Fruit fly (Drosophila melanogaster) whole organism, adult: Measurements from ENCODE around the gene CG33630.

Source experiments
- CG11617 ChIP-seq: fragments of 200-800 bp; sonication (Bioruptor generic); optimal IDR thresholded peaks from 2 replicates; lab custom pipeline; 2017; ENCODE audit warnings: mild to moderate bottlenecking, missing biosample characterization, missing genetic modification reagents, missing genetic modification characterization
- CG12768 ChIP-seq: fragments of 200-800 bp; sonication (Bioruptor generic); optimal IDR thresholded peaks from 2 replicates; lab custom pipeline; 2017; ENCODE audit warnings: missing biosample characterization, missing genetic modification characterization, mild to moderate bottlenecking, moderate library complexity, missing genetic modification reagents
- CG14711 ChIP-seq: fragments of 200-800 bp; sonication (Bioruptor generic); optimal IDR thresholded peaks from 2 replicates; lab custom pipeline; 2018; ENCODE audit warnings: missing biosample characterization, mild to moderate bottlenecking, missing genetic modification characterization, moderate library complexity
- CG1620 ChIP-seq: fragments of 200-800 bp; sonication (Bioruptor generic); optimal IDR thresholded peaks from 2 replicates; lab custom pipeline; 2016; ENCODE audit warnings: missing biosample characterization, missing genetic modification characterization
- CG33017 ChIP-seq: fragments of 200-800 bp; sonication (Bioruptor generic); optimal IDR thresholded peaks from 2 replicates; lab custom pipeline; 2018; ENCODE audit warnings: missing biosample characterization, mild to moderate bottlenecking, missing genetic modification characterization, moderate library complexity
- CG5204 ChIP-seq: fragments of 200-800 bp; sonication (Bioruptor generic); optimal IDR thresholded peaks from 2 replicates; lab custom pipeline; 2016; ENCODE audit warnings: missing biosample characterization, missing genetic modification characterization
- CG7045 ChIP-seq: fragments of 200-800 bp; sonication (Bioruptor generic); optimal IDR thresholded peaks from 2 replicates; lab custom pipeline; 2017; ENCODE audit warnings: missing biosample characterization, mild to moderate bottlenecking, missing genetic modification characterization
- CG7101 ChIP-seq: fragments of 200-800 bp; sonication (Bioruptor generic); optimal IDR thresholded peaks from 2 replicates; lab custom pipeline; 2018; ENCODE audit warnings: missing biosample characterization, mild to moderate bottlenecking, missing genetic modification characterization, moderate library complexity
- Clk ChIP-seq: fragments of 200-800 bp; sonication (Bioruptor generic); optimal IDR thresholded peaks from 2 replicates; lab custom pipeline; 2017; ENCODE audit warnings: missing biosample characterization, missing genetic modification characterization
- Crg-1 ChIP-seq: fragments of 200-800 bp; sonication (Bioruptor generic); optimal IDR thresholded peaks from 2 replicates; lab custom pipeline; 2016; ENCODE audit warnings: missing biosample characterization, missing genetic modification characterization
- Hr96 ChIP-seq: fragments of 200-800 bp; sonication (Bioruptor generic); optimal IDR thresholded peaks from 2 replicates; lab custom pipeline; 2016; ENCODE audit warnings: missing biosample characterization, missing genetic modification characterization
- Mnt ChIP-seq: fragments of 200-800 bp; sonication (Bioruptor generic); optimal IDR thresholded peaks from 2 replicates; lab custom pipeline; 2016; ENCODE audit warnings: missing biosample characterization, mild to moderate bottlenecking, missing genetic modification characterization
- bab1 ChIP-seq: fragments of 200-800 bp; sonication (Bioruptor generic); optimal IDR thresholded peaks from 3 replicates; lab custom pipeline; 2019; ENCODE audit warnings: missing biosample characterization, mild to moderate bottlenecking, missing genetic modification characterization, moderate library complexity
- cic ChIP-seq: fragments of 200-800 bp; sonication (Bioruptor generic); optimal IDR thresholded peaks from 2 replicates; lab custom pipeline; 2017; ENCODE audit warnings: missing biosample characterization, mild to moderate bottlenecking, missing genetic modification characterization, moderate library complexity
- cnc ChIP-seq, 2 experiments: fragments of >200 bp; optimal IDR thresholded peaks; 2 replicates each; lab custom pipeline; 2017
- kay ChIP-seq: fragments of 200-800 bp; sonication (Bioruptor generic); peaks from one replicate; lab custom pipeline; 2016; ENCODE audit warnings: missing biosample characterization, missing genetic modification characterization, borderline replicate concordance
- ovo ChIP-seq: fragments of 200-800 bp; sonication (Bioruptor generic); optimal IDR thresholded peaks from 2 replicates; lab custom pipeline; 2016; ENCODE audit warnings: missing biosample characterization, missing genetic modification characterization
- pad ChIP-seq: fragments of 200-800 bp; sonication (Bioruptor generic); optimal IDR thresholded peaks from 3 replicates; lab custom pipeline; 2017; ENCODE audit warnings: missing biosample characterization, missing genetic modification characterization, mild to moderate bottlenecking, moderate library complexity, missing genetic modification reagents
- tj ChIP-seq: fragments of 200-800 bp; sonication (Bioruptor generic); optimal IDR thresholded peaks from 3 replicates; lab custom pipeline; 2017; ENCODE audit warnings: missing biosample characterization, mild to moderate bottlenecking, missing genetic modification characterization, moderate library complexity
- toe ChIP-seq: fragments of 200-800 bp; sonication (Bioruptor generic); optimal IDR thresholded peaks from 2 replicates; lab custom pipeline; 2016; ENCODE audit warnings: missing biosample characterization, missing genetic modification characterization

CG33630 gene

dm6 chr3R:10087206-10087927 lies 24.9 kb downstream of the CG33630 start:
- TF ChIP-seq Clk (GFP tag; lab: Kevin White, UChicago) (peak; percentile 76), CG11617 (GFP tag; lab: Kevin White, UChicago) (peak; percentile 86), cnc (optimal IDR thresholded peaks at IDR 0.05; lab: Kevin White, UChicago) (no peak), CG1620 (peak; percentile 54), CG33017 (tag; lab: Kevin White, UChicago) (peak; percentile 67), CG14711 (peak; percentile 67), tj (GFP tag; lab: Kevin White, UChicago) (peak; percentile 87), Hr96 (GFP tag; lab: Kevin White, UChicago) (peak; percentile 77), Crg-1 (peak; percentile 17), ovo (GFP tag; lab: Kevin White, UChicago) (no peak), cic (GFP tag; lab: Kevin White, UChicago) (peak; percentile 84), CG7101 (tag; lab: Kevin White, UChicago) (peak; percentile 80), CG5204 (no peak), Mnt (peak; percentile 90), CG7045 (GFP tag; lab: Kevin White, UChicago) (peak; percentile 83), toe (GFP tag; lab: Kevin White, UChicago) (peak; percentile 59), CG12768 (peak; percentile 72), pad (GFP tag; lab: Kevin White, UChicago) (peak; percentile 67), bab1 (GFP tag; lab: Kevin White, UChicago) (peak; percentile 27), kay (GFP tag; lab: Kevin White, UChicago) (no peak)

- TF ChIP-seq toe (GFP tag; lab: Kevin White, UChicago) (no peak), CG11617 (GFP tag; lab: Kevin White, UChicago) (no peak), Hr96 (GFP tag; lab: Kevin White, UChicago) (no peak), tj (GFP tag; lab: Kevin White, UChicago) (peak; percentile 99), cnc (optimal IDR thresholded peaks at IDR 0.05; lab: Kevin White, UChicago) (peak; percentile 33 to 59), CG5204 (no peak), CG12768 (peak; percentile 83), CG14711 (peak; percentile 22), Clk (GFP tag; lab: Kevin White, UChicago) (peak; percentile 48), Mnt (peak; percentile 78), CG33017 (tag; lab: Kevin White, UChicago) (peak; percentile 56), cic (GFP tag; lab: Kevin White, UChicago) (peak; percentile 97), CG7045 (GFP tag; lab: Kevin White, UChicago) (no peak), CG7101 (tag; lab: Kevin White, UChicago) (peak; percentile 12), pad (GFP tag; lab: Kevin White, UChicago) (peak; percentile 67), kay (GFP tag; lab: Kevin White, UChicago) (no peak)
Measured at dm6 chr3R:10089171-10089664, 26.8 kb downstream of the CG33630 start.

- peak; percentile 42 for TF ChIP-seq cic (GFP tag; lab: Kevin White, UChicago)
- TF ChIP-seq ovo (GFP tag; lab: Kevin White, UChicago): no peak
Measured at dm6 chr3R:10090906-10091305, 28.5 kb downstream of the CG33630 start.

- TF ChIP-seq CG1620 (no peak), Mnt (no peak), kay (GFP tag; lab: Kevin White, UChicago) (peak; percentile 95), cnc (optimal IDR thresholded peaks at IDR 0.05; lab: Kevin White, UChicago) (no peak)
Measured at dm6 chr3R:10091513-10091912, 29.1 kb downstream of the CG33630 start.

dm6 chr3R:10093252-10094030 lies 31.0 kb downstream of the CG33630 start:
- TF ChIP-seq kay (GFP tag; lab: Kevin White, UChicago) (peak; percentile 98), CG14711 (no peak), cnc (optimal IDR thresholded peaks at IDR 0.05; lab: Kevin White, UChicago) (peak in 1 of 2 experiments; percentile 32), pad (GFP tag; lab: Kevin White, UChicago) (no peak), Clk (GFP tag; lab: Kevin White, UChicago) (no peak), CG7101 (tag; lab: Kevin White, UChicago) (peak; percentile 49), Mnt (peak; percentile 77), CG11617 (GFP tag; lab: Kevin White, UChicago) (peak; percentile 40), tj (GFP tag; lab: Kevin White, UChicago) (peak; percentile 57), ovo (GFP tag; lab: Kevin White, UChicago) (no peak), toe (GFP tag; lab: Kevin White, UChicago) (no peak), CG1620 (no peak), CG5204 (no peak), bab1 (GFP tag; lab: Kevin White, UChicago) (no peak), CG33017 (tag; lab: Kevin White, UChicago) (peak; percentile 52), Crg-1 (no peak), Hr96 (GFP tag; lab: Kevin White, UChicago) (no peak), cic (GFP tag; lab: Kevin White, UChicago) (peak; percentile 85), CG12768 (peak; percentile 59), CG7045 (GFP tag; lab: Kevin White, UChicago) (peak; percentile 17)
